Worm (Caenorhabditis elegans) whole organism, young adult: ENCODE data around the gene C27H6.9.
A peak's percentile ranks its signal among the peaks of the same experiment; 100 is the strongest.

Source experiments
- B0019.2 ChIP-seq: fragments of 200-800 bp; sonication (Bioruptor generic); conservative IDR thresholded peaks from 2 replicates; pipeline ENCODE4 v1.3.6; 2022; ENCODE audit warnings: missing genetic modification reagents, missing genetic modification characterization, missing compliant biosample characterization
- B0035.1 ChIP-seq: sonication (generic microtip); optimal IDR thresholded peaks from 2 replicates; lab custom pipeline; 2016; ENCODE audit warnings: missing genetic modification characterization, mild to moderate bottlenecking, missing compliant biosample characterization, missing genotype, missing genetic modification reagents
- B0336.3 ChIP-seq: fragments of 200-800 bp; sonication (Bioruptor generic); IDR thresholded peaks from 2 replicates; pipeline ENCODE4 v1.3.6; 2022; ENCODE audit warnings: missing genetic modification characterization, missing compliant biosample characterization
- C06A6.2 ChIP-seq: fragments of 200-800 bp; sonication (Bioruptor generic); conservative IDR thresholded peaks from 2 replicates; pipeline ENCODE4 v1.3.6; 2022; ENCODE audit warnings: missing genetic modification characterization, missing compliant biosample characterization
- C17E4.6 ChIP-seq: fragments of 200-800 bp; sonication (Bioruptor generic); IDR thresholded peaks from 2 replicates; pipeline ENCODE4 v1.3.6; 2022; ENCODE audit warnings: missing genetic modification reagents, missing genetic modification characterization, missing compliant biosample characterization
- F52B5.7 ChIP-seq: sonication (generic microtip); optimal IDR thresholded peaks from 2 replicates; lab custom pipeline; 2016; ENCODE audit warnings: mild to moderate bottlenecking, missing genetic modification characterization, missing compliant biosample characterization
- F55B11.4 ChIP-seq: sonication (generic microtip); optimal IDR thresholded peaks from 2 replicates; lab custom pipeline; 2016; ENCODE audit warnings: missing compliant biosample characterization, missing genetic modification characterization, borderline replicate concordance; ENCODE audit not compliant: insufficient read depth
- F57A8.1 ChIP-seq: fragments of 200-800 bp; sonication (Bioruptor generic); optimal IDR thresholded peaks from 2 replicates; lab custom pipeline; 2018; ENCODE audit warnings: mild to moderate bottlenecking, missing genetic modification characterization, moderate library complexity, missing compliant biosample characterization
- F57C9.4 ChIP-seq: sonication (generic microtip); optimal IDR thresholded peaks from 2 replicates; lab custom pipeline; 2017; ENCODE audit warnings: mild to moderate bottlenecking, missing genetic modification characterization, missing compliant biosample characterization
- T07F8.4 ChIP-seq: sonication (generic microtip); optimal IDR thresholded peaks from 2 replicates; lab custom pipeline; 2016; ENCODE audit warnings: mild to moderate bottlenecking, missing genetic modification characterization, moderate library complexity, missing compliant biosample characterization
- T26A5.8 ChIP-seq: sonication (generic microtip); optimal IDR thresholded peaks from 2 replicates; lab custom pipeline; 2016; ENCODE audit warnings: missing genetic modification characterization, missing compliant biosample characterization
- Y95B8A.8 ChIP-seq: fragments of 200-800 bp; sonication (Bioruptor generic); IDR thresholded peaks from 2 replicates; pipeline ENCODE4 v1.3.6; 2022; ENCODE audit warnings: missing genetic modification reagents, missing genetic modification characterization, missing compliant biosample characterization
- aptf-2 ChIP-seq: fragments of 200-800 bp; sonication (Bioruptor generic); conservative IDR thresholded peaks from 2 replicates; pipeline ENCODE4 v1.3.6; 2022; ENCODE audit warnings: missing genetic modification reagents, missing genetic modification characterization, missing compliant biosample characterization
- athp-1 ChIP-seq: sonication (generic microtip); optimal IDR thresholded peaks from 2 replicates; lab custom pipeline; 2017; ENCODE audit warnings: mild to moderate bottlenecking, missing genetic modification characterization, missing compliant biosample characterization
- attf-5 ChIP-seq: fragments of 200-800 bp; sonication (Bioruptor generic); optimal IDR thresholded peaks from 2 replicates; lab custom pipeline; 2018; ENCODE audit warnings: mild to moderate bottlenecking, missing genetic modification characterization, missing compliant biosample characterization
- cebp-1 ChIP-seq, 2 experiments: fragments of 200-800 bp in 1 of 2; sonication (Bioruptor generic) in 1 of 2; sonication (generic microtip) in 1 of 2; IDR thresholded peaks in 1 of 2; optimal IDR thresholded peaks in 1 of 2; 2 replicates each; pipeline versions ENCODE4 v1.3.6 to Lab custom; 2017 to 2022; ENCODE audit warnings: missing compliant biosample characterization in 2 of 2, missing genetic modification characterization in 2 of 2, mild to moderate bottlenecking in 1 of 2, missing genetic modification reagents in 1 of 2, moderate library complexity in 1 of 2
- ceh-100 ChIP-seq: fragments of 200-800 bp; sonication (Bioruptor generic); IDR thresholded peaks from 2 replicates; pipeline ENCODE4 v1.3.6; 2022; ENCODE audit warnings: missing genetic modification reagents, missing genetic modification characterization, missing compliant biosample characterization
- ceh-40 ChIP-seq: fragments of 200-800 bp; sonication (Bioruptor generic); IDR thresholded peaks from 2 replicates; pipeline ENCODE4 v1.3.6; 2022; ENCODE audit warnings: missing genetic modification characterization, missing compliant biosample characterization
- ceh-58 ChIP-seq: fragments of 200-800 bp; sonication (Bioruptor generic); IDR thresholded peaks from 2 replicates; pipeline ENCODE4 v1.3.6; 2022; ENCODE audit warnings: missing genetic modification characterization, missing compliant biosample characterization
- ceh-91 ChIP-seq: fragments of 200-800 bp; sonication (Bioruptor generic); IDR thresholded peaks from 2 replicates; pipeline ENCODE4 v1.3.6; 2022; ENCODE audit warnings: missing genetic modification reagents, missing genetic modification characterization, missing compliant biosample characterization
- egl-18 ChIP-seq: fragments of 200-800 bp; sonication (Bioruptor generic); IDR thresholded peaks from 2 replicates; pipeline ENCODE4 v1.3.6; 2022; ENCODE audit warnings: missing genetic modification reagents, missing genetic modification characterization, missing compliant biosample characterization
- egl-44 ChIP-seq: fragments of 200-800 bp; sonication (Bioruptor generic); IDR thresholded peaks from 2 replicates; pipeline ENCODE4 v1.3.6; 2022; ENCODE audit warnings: missing genetic modification reagents, missing genetic modification characterization, missing compliant biosample characterization
- fkh-3 ChIP-seq: sonication (generic microtip); optimal IDR thresholded peaks from 2 replicates; lab custom pipeline; 2016; ENCODE audit warnings: mild to moderate bottlenecking, missing genetic modification characterization, missing compliant biosample characterization
- hlh-12 ChIP-seq: sonication (generic microtip); optimal IDR thresholded peaks from 2 replicates; lab custom pipeline; 2016; ENCODE audit warnings: missing genetic modification characterization, missing compliant biosample characterization
- hlh-26 ChIP-seq: fragments of 200-800 bp; sonication (Bioruptor generic); conservative IDR thresholded peaks from 2 replicates; pipeline ENCODE4 v1.3.6; 2022; ENCODE audit warnings: missing genetic modification reagents, missing genetic modification characterization, missing compliant biosample characterization
- hsf-1 ChIP-seq: fragments of 200-800 bp; sonication (Bioruptor generic); IDR thresholded peaks from 2 replicates; pipeline ENCODE4 v1.3.6; 2022; ENCODE audit warnings: missing genetic modification reagents, missing genetic modification characterization, missing compliant biosample characterization
- lag-1 ChIP-seq: fragments of 200-800 bp; sonication (Bioruptor generic); IDR thresholded peaks from 2 replicates; pipeline ENCODE4 v1.3.6; 2022; ENCODE audit warnings: missing genetic modification reagents, missing genetic modification characterization, missing compliant biosample characterization
- let-526 ChIP-seq: fragments of 200-800 bp; sonication (Bioruptor generic); IDR thresholded peaks from 2 replicates; pipeline ENCODE4 v1.3.6; 2022; ENCODE audit warnings: missing genetic modification reagents, missing genetic modification characterization, missing compliant biosample characterization
- lsl-1 ChIP-seq: fragments of 200-800 bp; sonication (Bioruptor generic); optimal IDR thresholded peaks from 2 replicates; lab custom pipeline; 2018; ENCODE audit warnings: mild to moderate bottlenecking, missing genetic modification characterization, moderate library complexity, missing compliant biosample characterization
- lsy-27 ChIP-seq: sonication (generic microtip); optimal IDR thresholded peaks from 2 replicates; lab custom pipeline; 2017; ENCODE audit warnings: missing genetic modification characterization, mild to moderate bottlenecking, missing compliant biosample characterization, antibody characterized with exemption, missing genotype, borderline replicate concordance; ENCODE audit not compliant: insufficient read depth
- mes-4 ChIP-seq: sonication (generic microtip); optimal IDR thresholded peaks from 2 replicates; lab custom pipeline; 2016; ENCODE audit warnings: missing genotype, missing genetic modification characterization, missing compliant biosample characterization
- nhr-120 ChIP-seq: fragments of 200-800 bp; sonication (Bioruptor generic); IDR thresholded peaks from 2 replicates; pipeline ENCODE4 v1.3.6; 2022; ENCODE audit warnings: missing genetic modification characterization, missing compliant biosample characterization
- nhr-27 ChIP-seq: fragments of 200-800 bp; sonication (Bioruptor generic); optimal IDR thresholded peaks from 2 replicates; lab custom pipeline; 2018; ENCODE audit warnings: mild to moderate bottlenecking, missing genetic modification characterization, moderate library complexity, missing compliant biosample characterization
- nhr-90 ChIP-seq: sonication (generic microtip); optimal IDR thresholded peaks from 2 replicates; lab custom pipeline; 2016; ENCODE audit warnings: missing genotype, mild to moderate bottlenecking, missing genetic modification characterization, missing compliant biosample characterization
- pbrm-1 ChIP-seq: fragments of 200-800 bp; sonication (Bioruptor generic); IDR thresholded peaks from 2 replicates; pipeline ENCODE4 v1.3.6; 2022; ENCODE audit warnings: missing genetic modification reagents, missing genetic modification characterization, missing compliant biosample characterization
- pha-4 ChIP-seq: fragments of 150-350 bp; sonication (generic microtip); optimal IDR thresholded peaks from 2 replicates; lab custom pipeline; 2014; ENCODE audit warnings: missing biosample characterization, missing genetic modification reagents, missing genetic modification characterization
- repo-1 ChIP-seq: sonication (generic microtip); optimal IDR thresholded peaks from 2 replicates; lab custom pipeline; 2017; ENCODE audit warnings: mild to moderate bottlenecking, missing genetic modification characterization, missing compliant biosample characterization
- sea-2 ChIP-seq: fragments of 200-800 bp; sonication (Bioruptor generic); IDR thresholded peaks from 2 replicates; pipeline ENCODE4 v1.3.6; 2022; ENCODE audit warnings: missing genetic modification characterization, missing compliant biosample characterization
- snpc-1.1 ChIP-seq: sonication (generic microtip); optimal IDR thresholded peaks from 2 replicates; lab custom pipeline; 2017; ENCODE audit warnings: missing genetic modification characterization, mild to moderate bottlenecking, missing compliant biosample characterization, antibody characterized with exemption, moderate library complexity, missing genotype, missing genetic modification reagents; ENCODE audit not compliant: insufficient read depth
- snpc-3.4 ChIP-seq: sonication (generic microtip); optimal IDR thresholded peaks from 2 replicates; lab custom pipeline; 2017; ENCODE audit warnings: missing genetic modification characterization, mild to moderate bottlenecking, missing compliant biosample characterization, antibody characterized with exemption, moderate library complexity, missing genotype, missing genetic modification reagents
- tlf-1 ChIP-seq: fragments of 200-800 bp; sonication (Bioruptor generic); optimal IDR thresholded peaks from 2 replicates; lab custom pipeline; 2018; ENCODE audit warnings: mild to moderate bottlenecking, missing genetic modification characterization, missing compliant biosample characterization
- zfh-2 ChIP-seq: fragments of 200-800 bp; sonication (Bioruptor generic); conservative IDR thresholded peaks from 2 replicates; pipeline ENCODE4 v1.3.6; 2022; ENCODE audit warnings: missing genetic modification reagents, missing genetic modification characterization, missing compliant biosample characterization
- zim-3 ChIP-seq: sonication (generic microtip); optimal IDR thresholded peaks from 2 replicates; lab custom pipeline; 2017; ENCODE audit warnings: mild to moderate bottlenecking, missing genetic modification characterization, moderate library complexity, missing compliant biosample characterization

C27H6.9 gene

DNA sequence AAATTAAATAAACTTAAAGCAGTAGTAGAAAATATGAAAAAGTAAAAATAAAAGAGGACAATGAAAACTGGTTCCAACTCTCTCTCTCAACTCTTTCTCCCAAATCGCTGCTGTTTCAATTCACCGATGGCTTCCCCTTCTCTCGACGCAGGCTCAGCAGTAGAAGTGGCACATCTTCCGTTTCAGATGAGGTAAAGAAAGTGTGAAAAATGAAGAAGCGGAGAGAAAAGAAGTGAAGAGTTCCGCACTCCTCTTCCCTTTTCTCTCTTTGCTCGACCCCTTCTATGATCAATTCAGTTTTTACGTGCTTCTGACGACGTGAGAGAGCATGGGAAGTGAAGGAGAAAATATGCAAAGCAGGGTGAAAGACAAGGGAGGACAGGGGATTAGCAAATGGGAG lies 8.4 kb upstream of the C27H6.9 start:
- no peak for TF ChIP-seq F55B11.4 (tag; lab: Kevin White, UChicago)
- TF ChIP-seq hsf-1 (GFP tag; lab: Robert Waterston, UW) = 0 out of 2 replicates have a peak, but pooled peaks have one; percentile 31
- no peak for TF ChIP-seq ceh-40 (GFP tag; lab: Robert Waterston, UW)
- TF ChIP-seq nhr-120 = no peak
- TF ChIP-seq F52B5.7 (tag; lab: Kevin White, UChicago) = no peak
- TF ChIP-seq zfh-2 = 0 out of 2 replicates have a peak, but pooled peaks have one; percentile 21
- TF ChIP-seq athp-1 (tag; lab: Kevin White, UChicago) = no peak

DNA sequence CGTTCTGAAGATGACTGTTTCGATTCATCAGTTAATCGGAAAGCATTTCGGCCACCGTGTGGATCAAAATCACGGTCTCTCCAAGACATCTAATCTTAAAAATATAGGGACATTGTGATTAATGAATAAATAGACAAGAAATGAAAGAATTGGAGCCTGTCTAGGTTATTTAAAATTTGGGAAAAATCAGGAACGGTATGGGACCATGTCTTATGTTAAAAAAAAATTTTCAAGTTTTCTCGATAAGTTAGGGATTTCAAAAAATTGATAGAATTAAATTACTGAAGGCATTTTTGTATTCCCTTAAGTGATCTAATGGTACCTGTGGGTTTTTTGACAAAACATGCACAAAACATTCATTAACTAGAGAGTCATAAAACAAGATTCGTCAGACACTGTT lies 6.5 kb upstream of the C27H6.9 start, which contains the start of gene unc-41:
unc-41 (minus strand) TSS at position 101 of the 400 bp plus-strand sequence.
- TF ChIP-seq sea-2 (no peak), athp-1 (tag; lab: Kevin White, UChicago) (no peak), C17E4.6 (no peak), let-526 (GFP tag; lab: Robert Waterston, UW) (no peak), lsy-27 (tag; lab: Kevin White, UChicago) (no peak), mes-4 (no peak), lsl-1 (GFP tag; lab: Kevin White, UChicago) (no peak), attf-5 (no peak), B0035.1 (no peak), aptf-2 (no peak), snpc-1.1 (tag; lab: Kevin White, UChicago) (no peak), Y95B8A.8 (GFP tag; lab: Robert Waterston, UW) (no peak), C06A6.2 (GFP tag; lab: Robert Waterston, UW) (no peak)

DNA sequence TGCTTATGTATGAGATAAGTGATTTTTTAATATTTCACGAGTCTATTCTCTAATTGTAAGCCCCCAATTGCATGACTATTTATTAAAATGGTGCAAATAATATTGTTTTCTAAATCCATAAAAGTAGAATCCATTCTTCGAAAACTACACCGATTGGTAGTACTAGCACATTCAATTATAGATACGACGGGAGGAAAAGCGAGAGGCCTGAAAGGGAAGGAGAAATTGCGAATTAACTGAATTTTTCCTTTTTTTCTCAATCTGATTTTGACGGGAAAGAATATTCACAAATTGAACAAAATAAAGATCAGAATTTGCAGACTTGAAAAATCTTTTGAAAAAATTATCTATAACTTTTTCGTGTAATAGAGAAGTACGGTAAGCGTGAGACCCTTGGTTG lies 5.5 kb upstream of the C27H6.9 start:
- TF ChIP-seq pbrm-1 (GFP tag; lab: Robert Waterston, UW) (no peak), ceh-58 (GFP tag; lab: Robert Waterston, UW) (no peak), egl-44 (GFP tag; lab: Robert Waterston, UW) (no peak), B0336.3 (GFP tag; lab: Robert Waterston, UW) (no peak), ceh-40 (GFP tag; lab: Robert Waterston, UW) (no peak), pha-4 (tag; lab: Kevin White, UChicago) (no peak), hlh-12 (no peak), snpc-1.1 (tag; lab: Kevin White, UChicago) (no peak), ceh-91 (GFP tag; lab: Robert Waterston, UW) (no peak), nhr-27 (tag; lab: Kevin White, UChicago) (no peak), lsy-27 (tag; lab: Kevin White, UChicago) (no peak), repo-1 (no peak), zim-3 (tag; lab: Kevin White, UChicago) (no peak)

DNA sequence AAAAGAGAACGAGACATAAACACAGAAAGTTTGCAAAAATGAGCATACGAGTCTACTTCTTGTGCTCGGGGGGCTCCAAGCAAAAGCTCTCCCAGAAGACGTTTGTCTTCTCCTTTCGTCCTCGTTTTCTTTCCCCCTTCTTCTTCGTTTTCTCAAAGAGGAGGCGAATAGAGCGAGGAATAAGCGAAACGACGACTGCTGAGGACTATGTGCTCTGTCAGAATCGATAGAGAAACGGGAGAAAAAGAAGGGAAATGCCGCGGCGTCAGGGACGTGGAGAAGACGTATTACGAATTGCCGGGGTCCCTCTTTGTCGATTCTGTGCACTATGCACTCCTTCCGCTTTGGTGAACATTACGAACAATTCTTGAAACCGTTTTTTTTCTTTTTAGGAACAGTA lies 4.2 kb upstream of the C27H6.9 start:
- peak; percentile 62; the same call in 1 of the 2 replicates for TF ChIP-seq C17E4.6
- peak; percentile 16 for TF ChIP-seq snpc-3.4
- TF ChIP-seq cebp-1 (GFP tag; IDR thresholded peaks at IDR 0.05; lab: Robert Waterston, UW) = no peak
- TF ChIP-seq cebp-1 (tag; optimal IDR thresholded peaks at IDR 0.05; lab: Kevin White, UChicago) = peak; percentile 46
- no peak for TF ChIP-seq fkh-3 (tag; lab: Kevin White, UChicago)
- no peak for TF ChIP-seq hlh-12
- no peak for TF ChIP-seq B0019.2 (GFP tag; lab: Robert Waterston, UW)
- no peak for TF ChIP-seq T07F8.4 (tag; lab: Kevin White, UChicago)
- peak; percentile 18; the same call in 1 of the 2 replicates for TF ChIP-seq ceh-100 (GFP tag; lab: Robert Waterston, UW)
- TF ChIP-seq nhr-90 (tag; lab: Kevin White, UChicago) = no peak
- no peak for TF ChIP-seq lag-1 (GFP tag; lab: Robert Waterston, UW)
- no peak for TF ChIP-seq T26A5.8 (tag; lab: Kevin White, UChicago)
- no peak for TF ChIP-seq F57A8.1 (GFP tag; lab: Kevin White, UChicago)
- TF ChIP-seq F57C9.4 (tag; lab: Kevin White, UChicago) = no peak
- no peak for TF ChIP-seq tlf-1
- TF ChIP-seq hlh-26 (GFP tag; lab: Robert Waterston, UW) = no peak
- peak; percentile 71; the same call in 1 of the 2 replicates for TF ChIP-seq egl-18
- no peak for TF ChIP-seq egl-44 (GFP tag; lab: Robert Waterston, UW)
- no peak for TF ChIP-seq ceh-91 (GFP tag; lab: Robert Waterston, UW)
- TF ChIP-seq repo-1 = no peak
